Worm (Caenorhabditis elegans): Measurements from ENCODE around the gene ZK1320.5.

The ZK1320.5 gene

DNA sequence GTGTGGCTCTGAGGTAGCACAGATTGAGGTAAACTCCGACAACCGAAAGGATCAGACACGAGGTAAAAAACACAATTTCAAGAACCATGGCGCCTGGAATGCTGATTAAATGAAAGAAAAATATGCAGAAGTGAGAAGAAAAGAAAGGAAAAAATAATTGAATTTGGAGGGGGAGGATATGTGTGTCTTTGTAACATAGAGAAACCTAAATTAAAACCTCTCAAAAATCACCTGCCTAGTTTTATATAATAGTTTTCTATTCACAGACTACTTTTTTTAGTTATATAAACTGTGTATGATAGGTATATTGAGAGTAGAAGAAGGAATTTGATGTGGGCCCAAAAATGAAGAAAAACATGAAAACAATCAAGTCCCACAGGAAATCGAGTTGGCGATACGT is at the start of gene ZK1320.5:
Gene ZK1320.5 (minus strand): TSS at position 101 of the 400 bp plus-strand sequence.
- no peak for TF ChIP-seq D2030.7 (GFP tag; IDR thresholded peaks at IDR 0.05)
- TF ChIP-seq lsy-27 (tag; optimal IDR thresholded peaks at IDR 0.05; ENCODE audit: borderline replicate concordance, insufficient read depth) = no peak
- no peak for TF ChIP-seq aptf-2 (GFP tag; conservative IDR thresholded peaks at IDR 0.05)
- no peak for TF ChIP-seq zfh-2 (GFP tag; conservative IDR thresholded peaks at IDR 0.05)
- TF ChIP-seq die-1 (tag; optimal IDR thresholded peaks at IDR 0.05) = no peak
- TF ChIP-seq sdz-38 (tag; optimal IDR thresholded peaks at IDR 0.05) = no peak
- no peak for TF ChIP-seq lsl-1 (GFP tag; optimal IDR thresholded peaks at IDR 0.05)
- no peak for TF ChIP-seq ceh-91 (GFP tag; IDR thresholded peaks at IDR 0.05)
- TF ChIP-seq mel-28 (tag; optimal IDR thresholded peaks at IDR 0.05; ENCODE audit: borderline replicate concordance) = no peak
- TF ChIP-seq athp-1 (tag; optimal IDR thresholded peaks at IDR 0.05) = no peak
- no peak for TF ChIP-seq bed-1 (GFP tag; IDR thresholded peaks at IDR 0.05)
- no peak for TF ChIP-seq Y79H2A.3 (GFP tag; conservative IDR thresholded peaks at IDR 0.05)

DNA sequence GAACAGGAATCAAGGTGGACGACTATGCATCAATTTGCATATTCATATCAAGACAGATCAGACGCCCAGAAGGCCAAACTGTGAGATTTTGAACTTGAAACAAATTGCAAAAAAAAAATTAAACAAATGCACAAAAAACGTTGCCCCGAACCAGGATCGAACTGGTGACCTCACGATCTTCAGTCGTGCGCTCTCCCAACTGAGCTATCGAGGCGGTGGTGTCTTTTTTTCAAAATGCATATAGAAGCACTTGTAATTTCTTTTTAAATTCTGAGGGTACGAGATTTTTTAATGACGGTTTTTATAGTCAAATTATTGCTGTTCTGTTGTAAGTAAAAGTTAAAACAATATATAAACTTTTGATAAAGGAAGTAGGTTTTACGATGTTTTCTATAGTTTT is 47.6 kb upstream of the ZK1320.5 start:
- TF ChIP-seq lin-35 (GFP tag; optimal IDR thresholded peaks at IDR 0.05) = no peak
- peak; percentile 41; the same call in 1 of the 2 replicates for TF ChIP-seq hmg-1.2 (GFP tag; IDR thresholded peaks at IDR 0.05)
- peak; percentile 35 for TF ChIP-seq nhr-90 (tag; optimal IDR thresholded peaks at IDR 0.05)
- TF ChIP-seq ztf-26 (tag; optimal IDR thresholded peaks at IDR 0.05) = no peak
- TF ChIP-seq die-1 (tag; optimal IDR thresholded peaks at IDR 0.05) = peak; percentile 58
- TF ChIP-seq rpc-1 (optimal IDR thresholded peaks at IDR 0.05) = peak; percentile 73
- peak; percentile 94 for TF ChIP-seq rpc-1 (tag; optimal IDR thresholded peaks at IDR 0.05)
- peak; percentile 55 for TF ChIP-seq snpc-3.4 (tag; optimal IDR thresholded peaks at IDR 0.05)
- TF ChIP-seq B0261.1 (tag; optimal IDR thresholded peaks at IDR 0.05) = peak; percentile 70
- TF ChIP-seq ZK185.1 (tag; optimal IDR thresholded peaks at IDR 0.05; ENCODE audit: poor library complexity, severe bottlenecking) = no peak
- peak; percentile 20; the same call in 1 of the 2 replicates for TF ChIP-seq Y53F4B.3 (GFP tag; IDR thresholded peaks at IDR 0.05)
- TF ChIP-seq rec-8 (tag; optimal IDR thresholded peaks at IDR 0.05) = peak in 1 of 2 experiments; percentile 39
- peak; percentile 35; the same call in 1 of the 2 replicates for TF ChIP-seq madf-6 (GFP tag; IDR thresholded peaks at IDR 0.05)
- TF ChIP-seq ekl-4 (GFP tag; IDR thresholded peaks at IDR 0.05) = 0 out of 2 replicates have a peak, but pooled peaks have one; percentile 11
- peak; percentile 25 for TF ChIP-seq athp-1 (tag; optimal IDR thresholded peaks at IDR 0.05)
- peak; percentile 4 for TF ChIP-seq nhr-80 (tag; optimal IDR thresholded peaks at IDR 0.05)
- no peak for TF ChIP-seq xnd-1 (tag; optimal IDR thresholded peaks at IDR 0.05)
- TF ChIP-seq ztf-25 (GFP tag; IDR thresholded peaks at IDR 0.05) = peak; percentile 71; the same call in 1 of the 2 replicates
- TF ChIP-seq ets-4 (GFP tag; optimal IDR thresholded peaks at IDR 0.05) = no peak
- TF ChIP-seq D2030.7 (GFP tag; IDR thresholded peaks at IDR 0.05) = peak; percentile 59
- peak; percentile 33 for TF ChIP-seq snpc-1.3 (tag; optimal IDR thresholded peaks at IDR 0.05; ENCODE audit: insufficient read depth)
- no peak for TF ChIP-seq dox-1 (GFP tag; IDR thresholded peaks at IDR 0.05)
- no peak for TF ChIP-seq mes-4 (tag; optimal IDR thresholded peaks at IDR 0.05)
- TF ChIP-seq snpc-4 (GFP tag; optimal IDR thresholded peaks at IDR 0.05) = peak; percentile 7
- TF ChIP-seq snpc-4 (tag; optimal IDR thresholded peaks at IDR 0.05) = peak in 2 of 4 experiments; percentile 19 to 46
- TF ChIP-seq lsy-27 (tag; optimal IDR thresholded peaks at IDR 0.05; ENCODE audit: borderline replicate concordance, insufficient read depth) = peak; percentile 44
- TF ChIP-seq attf-5 (GFP tag; optimal IDR thresholded peaks at IDR 0.05) = peak; percentile 33
- no peak for TF ChIP-seq repo-1 (tag; optimal IDR thresholded peaks at IDR 0.05)
- TF ChIP-seq him-1 (tag; optimal IDR thresholded peaks at IDR 0.05) = peak; percentile 32
- TF ChIP-seq dpl-1 (GFP tag; optimal IDR thresholded peaks at IDR 0.05) = peak; percentile 13
- peak; percentile 46 for TF ChIP-seq ztf-18 (tag; optimal IDR thresholded peaks at IDR 0.05)
- no peak for TF ChIP-seq K12H6.12 (tag; optimal IDR thresholded peaks at IDR 0.05)
- peak; percentile 74 for TF ChIP-seq lin-26 (GFP tag; IDR thresholded peaks at IDR 0.05)
- TF ChIP-seq F33H1.4 (GFP tag; IDR thresholded peaks at IDR 0.05) = peak; percentile 20; the same call in 1 of the 2 replicates
- 0 out of 2 replicates have a peak, but pooled peaks have one; percentile 25 for TF ChIP-seq ztf-28 (GFP tag; IDR thresholded peaks at IDR 0.05)
- TF ChIP-seq lin-54 (GFP tag; optimal IDR thresholded peaks at IDR 0.05) = peak; percentile 11
- TF ChIP-seq F23B12.7 (tag; optimal IDR thresholded peaks at IDR 0.05; ENCODE audit: insufficient read depth) = peak; percentile 71
- TF ChIP-seq tbp1 (GFP tag; optimal IDR thresholded peaks at IDR 0.05) = peak; percentile 95
- peak; percentile 23 for TF ChIP-seq lsl-1 (GFP tag; optimal IDR thresholded peaks at IDR 0.05)
